Worm (Caenorhabditis elegans) whole organism, young adult: Measurements from ENCODE around the gene sru-24.

ENCODE experiments used
- F57C9.4 ChIP-seq: sonication (generic microtip); optimal IDR thresholded peaks from 2 replicates; lab custom pipeline; 2017; ENCODE audit warnings: mild to moderate bottlenecking, missing genetic modification characterization, missing compliant biosample characterization
- cebp-1 ChIP-seq, 2 experiments: fragments of 200-800 bp in 1 of 2; sonication (Bioruptor generic) in 1 of 2; sonication (generic microtip) in 1 of 2; IDR thresholded peaks in 1 of 2; optimal IDR thresholded peaks in 1 of 2; 2 replicates each; pipeline versions ENCODE4 v1.3.6 to Lab custom; 2017 to 2022; ENCODE audit warnings: missing compliant biosample characterization in 2 of 2, missing genetic modification characterization in 2 of 2, mild to moderate bottlenecking in 1 of 2, missing genetic modification reagents in 1 of 2, moderate library complexity in 1 of 2
- lsy-27 ChIP-seq: sonication (generic microtip); optimal IDR thresholded peaks from 2 replicates; lab custom pipeline; 2017; ENCODE audit warnings: missing genetic modification characterization, mild to moderate bottlenecking, missing compliant biosample characterization, antibody characterized with exemption, missing genotype, borderline replicate concordance; ENCODE audit not compliant: insufficient read depth
- snpc-4 ChIP-seq, 5 experiments: fragments of 150-350 bp in 1 of 5; sonication (generic microtip) in 4 of 5; optimal IDR thresholded peaks; 2 replicates each; lab custom pipeline; 2014 to 2018; ENCODE audit warnings: missing genetic modification characterization in 5 of 5, missing biosample characterization in 3 of 5, antibody characterized with exemption in 2 of 5, mild to moderate bottlenecking in 2 of 5, missing compliant biosample characterization in 2 of 5, missing genotype in 2 of 5, moderate library complexity in 2 of 5, missing genetic modification reagents in 1 of 5
- tbp1 ChIP-seq: fragments of 200-800 bp; sonication (Bioruptor generic); optimal IDR thresholded peaks from 2 replicates; lab custom pipeline; 2018; ENCODE audit warnings: mild to moderate bottlenecking, missing genetic modification characterization, missing compliant biosample characterization
- tbx-9 ChIP-seq: sonication (generic microtip); optimal IDR thresholded peaks from 2 replicates; lab custom pipeline; 2016; ENCODE audit warnings: borderline replicate concordance, missing genetic modification characterization, inconsistent platforms, missing compliant biosample characterization
- ztf-22 ChIP-seq: fragments of 200-800 bp; sonication (Bioruptor generic); optimal IDR thresholded peaks from 2 replicates; lab custom pipeline; 2018; ENCODE audit warnings: mild to moderate bottlenecking, missing genetic modification characterization, moderate library complexity, missing compliant biosample characterization

- TF ChIP-seq lsy-27 (tag; lab: Kevin White, UChicago) (no peak), snpc-4 (GFP tag; optimal IDR thresholded peaks at IDR 0.05; lab: Kevin White, UChicago) (no peak), snpc-4 (tag; optimal IDR thresholded peaks at IDR 0.05; lab: Kevin White, UChicago) (no peak), cebp-1 (GFP tag; IDR thresholded peaks at IDR 0.05; lab: Robert Waterston, UW) (no peak), cebp-1 (tag; optimal IDR thresholded peaks at IDR 0.05; lab: Kevin White, UChicago) (no peak), tbx-9 (tag; lab: Kevin White, UChicago) (no peak), tbp1 (GFP tag; lab: Kevin White, UChicago) (no peak), ztf-22 (no peak), F57C9.4 (tag; lab: Kevin White, UChicago) (no peak)
These were observed 35.0 kb downstream of the sru-24 start, which contains the start of gene pals-31 for ce11 chrV:636281-636680.
